Fruit fly (Drosophila melanogaster) whole organism, larva: ENCODE results near the gene Ubc87F.

Experiments
- noc ChIP-seq: fragments of 200-800 bp; sonication (Bioruptor generic); optimal IDR thresholded peaks from 3 replicates; lab custom pipeline; 2019; ENCODE audit warnings: missing biosample characterization, mild to moderate bottlenecking, missing genetic modification characterization, moderate library complexity

The Ubc87F gene

dm6 chr3R:13685969-13686368, 32.0 kb downstream of the Ubc87F start:
- no peak for TF ChIP-seq noc (tag; lab: Kevin White, UChicago)

- TF ChIP-seq noc (tag; lab: Kevin White, UChicago) = peak; percentile 22
Observed at dm6 chr3R:13684569-13685402, 33.2 kb downstream of the Ubc87F start.

- no peak for TF ChIP-seq noc (tag; lab: Kevin White, UChicago)
Observed at dm6 chr3R:13683624-13684568, 34.1 kb downstream of the Ubc87F start, which contains the start of gene flfl. Gene flfl (plus strand): TSS chr3R:13683921.

- no peak for TF ChIP-seq noc (tag; lab: Kevin White, UChicago)
Observed at dm6 chr3R:13682994-13683623, 34.9 kb downstream of the Ubc87F start.

dm6 chr3R:13676137-13677086, 41.6 kb downstream of the Ubc87F start, which contains the start of the genes Lkb1 and CG9588:
Gene Lkb1 (plus strand): TSS chr3R:13676549.
Gene CG9588 (minus strand): TSS chr3R:13676681.
- no peak for TF ChIP-seq noc (tag; lab: Kevin White, UChicago)

dm6 chr3R:13674492-13675033, 43.4 kb downstream of the Ubc87F start, which contains the start of gene Task6:
Gene Task6 (minus strand): TSS chr3R:13674542.
- no peak for TF ChIP-seq noc (tag; lab: Kevin White, UChicago)

dm6 chr3R:13672898-13673297, 45.1 kb downstream of the Ubc87F start:
- no peak for TF ChIP-seq noc (tag; lab: Kevin White, UChicago)
